Fruit fly (Drosophila melanogaster): ENCODE data around the gene Abl.

dm6 chr3L:16642954-16643353 is 4.7 kb downstream of the Abl start:
- TF ChIP-seq Dfd (GFP tag; optimal IDR thresholded peaks at IDR 0.05): no peak
- TF ChIP-seq N (GFP tag; optimal IDR thresholded peaks at IDR 0.05): no peak
- no peak for TF ChIP-seq dl (GFP tag; optimal IDR thresholded peaks at IDR 0.05; ENCODE audit: insufficient read depth in 1 of 2, partially characterized antibody in 2 of 2)
- TF ChIP-seq sage (GFP tag; optimal IDR thresholded peaks at IDR 0.05): no peak
- TF ChIP-seq Dif (GFP tag; optimal IDR thresholded peaks at IDR 0.05; ENCODE audit: partially characterized antibody): no peak

All from whole organism, wandering third instar larva.